Worm (Caenorhabditis elegans) whole organism, L1 larva: ENCODE measurements around the gene vps-33.1.

Experiments
- aly-2 ChIP-seq: fragments of 150-350 bp; optimal IDR thresholded peaks from 2 replicates; lab custom pipeline; 2014; ENCODE audit warnings: missing biosample characterization, missing genetic modification characterization
- ama-1 ChIP-seq: fragments of 150-350 bp; optimal IDR thresholded peaks from 2 replicates; lab custom pipeline; 2014
- blmp-1 ChIP-seq: fragments of 150-350 bp; optimal IDR thresholded peaks from 2 replicates; lab custom pipeline; 2014; ENCODE audit warnings: missing biosample characterization, missing genetic modification characterization
- ceh-63 ChIP-seq: fragments of 200-800 bp; sonication (Bioruptor generic); optimal IDR thresholded peaks from 2 replicates; lab custom pipeline; 2018; ENCODE audit warnings: mild to moderate bottlenecking, missing genetic modification characterization, missing compliant biosample characterization
- ceh-8 ChIP-seq: fragments of 200-800 bp; sonication (Bioruptor generic); optimal IDR thresholded peaks from 2 replicates; lab custom pipeline; 2018; ENCODE audit warnings: mild to moderate bottlenecking, missing genetic modification characterization, moderate library complexity, missing compliant biosample characterization
- ceh-82 ChIP-seq, 3 experiments: fragments of 150-350 bp in 1 of 3; sonication (generic microtip) in 2 of 3; optimal IDR thresholded peaks; 2 replicates each; lab custom pipeline; 2014 to 2017; ENCODE audit warnings: missing biosample characterization in 3 of 3, missing genetic modification characterization in 3 of 3
- ceh-88 ChIP-seq: fragments of 200-800 bp; sonication (Bioruptor generic); IDR thresholded peaks from 2 replicates; pipeline ENCODE4 v1.3.6; 2022; ENCODE audit warnings: missing genetic modification characterization, missing compliant biosample characterization
- ces-1 ChIP-seq: fragments of 150-350 bp; optimal IDR thresholded peaks from 2 replicates; lab custom pipeline; 2014; ENCODE audit warnings: missing biosample characterization, missing genetic modification reagents, missing genetic modification characterization
- dsc-1 ChIP-seq: sonication (generic microtip); optimal IDR thresholded peaks from 2 replicates; lab custom pipeline; 2016; ENCODE audit warnings: mild to moderate bottlenecking, missing genetic modification characterization, missing compliant biosample characterization
- efl-1 ChIP-seq, 4 experiments: fragments of 150-350 bp; optimal IDR thresholded peaks in 3 of 4; peaks in 1 of 4; 1 replicate in 1 of 4; 2 replicates in 3 of 4; lab custom pipeline; 2014; ENCODE audit warnings: missing biosample characterization in 2 of 4, missing genetic modification characterization in 2 of 4, missing genetic modification reagents in 2 of 4
- egl-13 ChIP-seq: sonication (generic microtip); optimal IDR thresholded peaks from 2 replicates; lab custom pipeline; 2016; ENCODE audit warnings: missing genotype, missing genetic modification reagents, missing genetic modification characterization, missing compliant biosample characterization
- egl-27 ChIP-seq, 2 experiments: fragments of 150-350 bp in 1 of 2; sonication (generic microtip); optimal IDR thresholded peaks; 3 replicates each; lab custom pipeline; 2017 to 2018; ENCODE audit warnings: missing biosample characterization in 2 of 2, missing genetic modification characterization in 2 of 2, missing genetic modification reagents in 2 of 2
- elt-2 ChIP-seq: sonication (generic microtip); optimal IDR thresholded peaks from 2 replicates; lab custom pipeline; 2016; ENCODE audit warnings: missing genetic modification characterization, mild to moderate bottlenecking, inconsistent platforms, missing compliant biosample characterization, missing genetic modification reagents
- elt-3 ChIP-seq, 6 experiments: fragments of 150-350 bp in 1 of 6; sonication (generic microtip); optimal IDR thresholded peaks; 2 replicates each; lab custom pipeline; 2017 to 2018; ENCODE audit warnings: missing biosample characterization in 6 of 6, missing genetic modification characterization in 6 of 6, inconsistent platforms in 1 of 6
- ets-5 ChIP-seq: fragments of 200-800 bp; sonication (Bioruptor generic); IDR thresholded peaks from 2 replicates; pipeline ENCODE4 v1.3.6; 2022; ENCODE audit warnings: missing genetic modification characterization, missing compliant biosample characterization
- fkh-10 ChIP-seq: sonication (generic microtip); optimal IDR thresholded peaks from 2 replicates; lab custom pipeline; 2017; ENCODE audit warnings: missing biosample characterization, missing genetic modification reagents, missing genetic modification characterization
- fkh-4 ChIP-seq: sonication (generic microtip); optimal IDR thresholded peaks from 2 replicates; lab custom pipeline; 2016; ENCODE audit warnings: missing compliant biosample characterization, missing genetic modification characterization, borderline replicate concordance
- fkh-8 ChIP-seq: sonication (generic microtip); optimal IDR thresholded peaks from 2 replicates; lab custom pipeline; 2016; ENCODE audit warnings: mild to moderate bottlenecking, missing genetic modification characterization, missing compliant biosample characterization
- fos-1 ChIP-seq: fragments of 150-350 bp; optimal IDR thresholded peaks from 2 replicates; lab custom pipeline; 2014; ENCODE audit warnings: missing biosample characterization, missing genetic modification characterization
- irx-1 ChIP-seq: sonication (generic microtip); optimal IDR thresholded peaks from 2 replicates; lab custom pipeline; 2016; ENCODE audit warnings: missing genetic modification characterization, missing compliant biosample characterization
- isw-1 ChIP-seq: fragments of 200-800 bp; sonication (Bioruptor generic); IDR thresholded peaks from 2 replicates; pipeline ENCODE4 v1.3.6; 2022; ENCODE audit warnings: missing genetic modification characterization, missing compliant biosample characterization
- lin-13 ChIP-seq: fragments of 150-350 bp; optimal IDR thresholded peaks from 2 replicates; lab custom pipeline; 2014; ENCODE audit warnings: missing biosample characterization, missing genetic modification reagents, missing genetic modification characterization
- lin-14 ChIP-seq: fragments of 200-800 bp; sonication (Bioruptor generic); optimal IDR thresholded peaks from 2 replicates; lab custom pipeline; 2018; ENCODE audit warnings: mild to moderate bottlenecking, missing genetic modification characterization, moderate library complexity, missing compliant biosample characterization
- lin-15B ChIP-seq: fragments of 150-350 bp; sonication (generic microtip); optimal IDR thresholded peaks from 3 replicates; lab custom pipeline; 2014; ENCODE audit warnings: missing biosample characterization, missing genetic modification characterization
- lin-35 ChIP-seq, 2 experiments: fragments of 150-350 bp; optimal IDR thresholded peaks; 2 replicates each; lab custom pipeline; 2014; ENCODE audit warnings: missing biosample characterization in 2 of 2, missing genetic modification characterization in 2 of 2, missing genetic modification reagents in 2 of 2
- lsy-2 ChIP-seq, 2 experiments: fragments of 150-350 bp; optimal IDR thresholded peaks; 2 replicates each; lab custom pipeline; 2014; ENCODE audit warnings: missing biosample characterization in 2 of 2, missing genetic modification characterization in 2 of 2
- mef-2 ChIP-seq: fragments of 150-350 bp; optimal IDR thresholded peaks from 2 replicates; lab custom pipeline; 2014; ENCODE audit warnings: missing biosample characterization, missing genetic modification characterization
- mep-1 ChIP-seq: fragments of 150-350 bp; optimal IDR thresholded peaks from 2 replicates; lab custom pipeline; 2014; ENCODE audit warnings: missing biosample characterization, missing genetic modification characterization
- nhr-12 ChIP-seq: sonication (generic microtip); optimal IDR thresholded peaks from 2 replicates; lab custom pipeline; 2017; ENCODE audit warnings: missing biosample characterization, missing genetic modification characterization
- nhr-237 ChIP-seq: fragments of 150-350 bp; optimal IDR thresholded peaks from 2 replicates; lab custom pipeline; 2014; ENCODE audit warnings: missing biosample characterization, missing genetic modification characterization
- nhr-47 ChIP-seq: sonication (generic microtip); optimal IDR thresholded peaks from 2 replicates; lab custom pipeline; 2016; ENCODE audit warnings: mild to moderate bottlenecking, missing genetic modification characterization, moderate library complexity, missing compliant biosample characterization
- nhr-71 ChIP-seq: sonication (generic microtip); optimal IDR thresholded peaks from 2 replicates; lab custom pipeline; 2016; ENCODE audit warnings: mild to moderate bottlenecking, missing genetic modification characterization, moderate library complexity, missing compliant biosample characterization
- nhr-77 ChIP-seq: fragments of 150-350 bp; optimal IDR thresholded peaks from 2 replicates; lab custom pipeline; 2014; ENCODE audit warnings: missing biosample characterization, missing genetic modification characterization
- nhr-85 ChIP-seq: sonication (generic microtip); peaks from one replicate; lab custom pipeline; 2016; ENCODE audit warnings: missing genetic modification characterization, inconsistent platforms, missing compliant biosample characterization
- pag-3 ChIP-seq: sonication (generic microtip); optimal IDR thresholded peaks from 2 replicates; lab custom pipeline; 2017; ENCODE audit warnings: missing genetic modification characterization, mild to moderate bottlenecking, missing compliant biosample characterization, antibody characterized with exemption, borderline replicate concordance; ENCODE audit not compliant: insufficient read depth
- snpc-4 ChIP-seq: fragments of 150-350 bp; optimal IDR thresholded peaks from 2 replicates; lab custom pipeline; 2014; ENCODE audit warnings: missing biosample characterization, missing genetic modification characterization
- snu-23 ChIP-seq: sonication (generic microtip); optimal IDR thresholded peaks from 2 replicates; lab custom pipeline; 2016; ENCODE audit warnings: missing genetic modification characterization, missing compliant biosample characterization
- sox-4 ChIP-seq: sonication (generic microtip); optimal IDR thresholded peaks from 2 replicates; lab custom pipeline; 2016; ENCODE audit warnings: missing genetic modification characterization, missing compliant biosample characterization
- swsn-7 ChIP-seq: sonication (generic microtip); optimal IDR thresholded peaks from 2 replicates; lab custom pipeline; 2016; ENCODE audit warnings: missing genetic modification characterization, missing compliant biosample characterization
- ztf-11 ChIP-seq, 2 experiments: sonication (generic microtip); optimal IDR thresholded peaks; 2 replicates each; lab custom pipeline; 2016 to 2017; ENCODE audit warnings: missing genetic modification characterization in 2 of 2, missing biosample characterization in 1 of 2, missing compliant biosample characterization in 1 of 2

The vps-33.1 gene

DNA sequence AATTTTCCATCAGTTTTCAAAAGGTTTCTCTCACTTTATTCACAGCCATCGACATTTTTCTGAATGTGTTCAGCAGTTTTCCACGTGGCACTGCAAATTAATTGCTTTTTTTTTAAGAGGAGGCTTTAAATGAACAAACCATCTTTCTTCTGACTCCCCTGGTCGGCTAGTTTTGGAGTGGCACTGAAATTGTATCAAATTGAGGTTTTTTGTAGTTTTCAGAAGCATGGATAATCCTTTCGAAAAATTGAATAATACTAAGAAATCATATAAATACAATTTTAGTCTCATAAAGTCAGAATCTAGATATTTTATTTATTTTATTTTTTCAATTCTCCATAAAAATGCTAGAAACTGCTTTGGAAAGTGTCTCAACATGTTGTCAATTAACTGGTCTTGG lies 4.0 kb downstream of the vps-33.1 start, which contains the start of gene B0303.16:
B0303.16 (plus strand) TSS at position 301 of the 400 bp plus-strand sequence.
- no peak for TF ChIP-seq dsc-1
- TF ChIP-seq fkh-4 (tag; lab: Kevin White, UChicago): no peak
- TF ChIP-seq irx-1 (tag; lab: Kevin White, UChicago): no peak
- no peak for TF ChIP-seq fos-1
- no peak for TF ChIP-seq snpc-4 (tag; lab: Kevin White, UChicago)
- no peak for TF ChIP-seq isw-1 (GFP tag; lab: Robert Waterston, UW)
- no peak for TF ChIP-seq ets-5
- no peak for TF ChIP-seq ceh-82 (tag; optimal IDR thresholded peaks at IDR 0.05; lab: Kevin White, UChicago)
- no peak for TF ChIP-seq elt-2 (tag; lab: Kevin White, UChicago)
- TF ChIP-seq swsn-7 (tag; lab: Kevin White, UChicago): no peak

DNA sequence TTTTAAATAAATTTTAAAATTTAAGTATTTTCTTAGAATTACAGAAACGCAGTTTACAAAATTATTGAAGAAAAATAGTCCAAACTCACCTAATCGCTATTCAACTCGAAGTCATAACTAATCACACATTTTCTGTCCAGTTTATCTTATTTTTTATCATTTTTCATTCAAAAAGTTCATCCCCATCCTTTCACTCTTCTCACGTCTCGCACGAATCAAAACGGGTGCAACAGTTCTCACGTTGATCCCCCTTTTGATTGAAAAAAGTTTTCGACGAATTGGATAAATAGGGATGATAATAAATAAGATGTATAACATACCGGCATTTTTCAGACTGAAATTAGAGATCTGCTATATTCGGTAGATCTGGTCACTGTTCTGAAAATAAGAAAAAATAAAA lies 9.0 kb downstream of the vps-33.1 start:
- TF ChIP-seq blmp-1 (tag; lab: Kevin White, UChicago) (peak; percentile 95), elt-3 (tag; optimal IDR thresholded peaks at IDR 0.05; lab: Kevin White, UChicago) (peak in 1 of 6 experiments; percentile 20), nhr-85 (tag; lab: Kevin White, UChicago) (peak; percentile 73), mef-2 (tag; lab: Kevin White, UChicago) (no peak)

DNA sequence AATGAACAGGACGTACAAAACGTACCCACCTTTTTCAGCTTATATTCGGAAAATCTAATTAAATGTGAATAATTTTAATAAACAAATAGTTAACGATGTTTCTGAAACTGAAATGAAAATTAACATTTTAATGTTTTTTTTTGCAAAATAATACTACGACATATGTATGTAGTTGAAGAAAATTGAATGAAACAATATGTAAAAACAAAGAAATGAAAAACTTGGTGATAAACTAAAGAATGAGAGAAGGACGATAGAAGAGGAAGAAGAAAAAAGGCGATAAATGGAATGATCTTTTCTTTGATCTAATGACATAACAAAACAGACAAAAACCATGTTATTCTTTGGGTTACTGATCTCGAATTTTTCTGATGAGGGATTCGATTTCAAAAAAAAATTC lies 9.6 kb downstream of the vps-33.1 start, which contains the start of gene B0303.11:
B0303.11 (minus strand) TSS at position 101 of the 400 bp plus-strand sequence.
- TF ChIP-seq ceh-88 (GFP tag; lab: Robert Waterston, UW): no peak
- TF ChIP-seq nhr-47 (tag; lab: Kevin White, UChicago): no peak
- no peak for TF ChIP-seq pag-3 (tag; lab: Kevin White, UChicago)
- no peak for TF ChIP-seq fos-1
- no peak for TF ChIP-seq ceh-8 (GFP tag; lab: Kevin White, UChicago)
- TF ChIP-seq, all 84 proteins: peak for 0

DNA sequence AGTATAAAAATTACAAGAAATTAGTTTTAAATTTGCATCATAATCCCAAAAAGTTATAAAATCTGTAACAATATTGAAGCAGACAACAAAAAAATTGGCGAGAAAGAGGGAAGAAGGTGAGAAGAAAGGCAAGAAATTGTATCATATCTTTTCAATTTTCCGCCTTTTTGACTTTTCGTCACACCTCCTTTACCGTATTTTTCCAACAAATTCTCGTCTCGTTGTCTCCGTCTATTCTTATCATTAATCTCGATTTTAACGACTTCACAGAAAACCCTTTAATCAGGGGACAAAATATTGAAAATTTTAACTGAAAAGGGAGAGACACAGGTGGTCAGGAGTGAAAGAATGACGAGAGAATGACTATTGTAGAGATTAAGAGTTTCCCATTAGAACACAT lies 12.2 kb downstream of the vps-33.1 start:
- TF ChIP-seq ces-1 (GFP tag; lab: Kevin White, UChicago) (no peak), lin-14 (GFP tag; lab: Kevin White, UChicago) (peak; percentile 4), egl-13 (no peak), nhr-12 (no peak), blmp-1 (tag; lab: Kevin White, UChicago) (peak; percentile 54), lin-35 (GFP tag; optimal IDR thresholded peaks at IDR 0.05; lab: Kevin White, UChicago) (no peak), elt-3 (tag; optimal IDR thresholded peaks at IDR 0.05; lab: Kevin White, UChicago) (peak in 2 of 6 experiments; percentile 1 to 59), ceh-63 (GFP tag; lab: Kevin White, UChicago) (no peak)
- TF ChIP-seq, all 84 proteins: peak for 3

DNA sequence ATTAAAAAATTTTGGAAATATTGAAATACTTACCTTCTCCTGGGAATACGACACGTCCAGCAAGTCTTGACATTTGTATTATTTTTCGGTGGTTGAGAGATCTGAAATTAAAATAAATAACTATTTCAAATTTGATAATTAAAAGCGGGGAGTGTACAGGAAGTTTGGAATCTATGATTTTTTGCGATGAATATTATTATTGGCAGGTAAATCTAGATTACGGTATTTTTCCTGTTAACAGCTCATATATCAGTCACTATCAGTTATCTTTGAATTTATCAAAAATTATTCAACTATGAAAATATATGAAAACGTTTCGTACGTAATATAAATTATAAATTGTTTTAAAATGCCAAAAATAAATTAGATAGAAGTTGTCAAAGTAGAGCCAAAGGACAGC lies 15.4 kb downstream of the vps-33.1 start, which contains the start of gene B0303.14:
B0303.14 (minus strand) TSS at position 101 of the 400 bp plus-strand sequence.
- TF ChIP-seq egl-27 (tag; optimal IDR thresholded peaks at IDR 0.05; lab: Kevin White, UChicago): no peak
- no peak for TF ChIP-seq egl-13
- no peak for TF ChIP-seq fkh-10
- no peak for TF ChIP-seq aly-2
- no peak for TF ChIP-seq lin-35 (GFP tag; optimal IDR thresholded peaks at IDR 0.05; lab: Kevin White, UChicago)
- TF ChIP-seq lin-13: no peak
- TF ChIP-seq nhr-85 (tag; lab: Kevin White, UChicago): no peak

DNA sequence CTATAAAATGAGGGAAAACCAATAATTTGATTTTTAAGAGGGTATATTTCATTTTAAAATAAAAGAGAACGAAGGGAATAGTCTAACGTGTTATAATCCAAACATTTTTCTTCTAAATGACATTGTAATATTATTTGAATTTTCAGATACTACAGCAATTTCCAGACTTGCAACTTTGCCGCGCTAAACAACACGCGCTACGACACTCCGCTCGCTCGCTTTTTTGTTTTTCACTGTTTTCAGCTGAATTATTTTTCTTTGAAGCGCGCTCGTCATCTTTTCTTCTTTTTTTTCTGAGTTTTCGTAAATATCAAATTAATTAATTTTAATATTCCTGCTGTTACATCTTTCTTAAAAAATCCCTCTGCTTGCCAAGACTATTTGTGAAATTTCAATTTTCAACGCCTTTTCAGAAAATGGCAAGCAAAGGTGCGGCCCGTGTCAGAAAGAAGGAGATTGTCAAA lies 16.5 kb downstream of the vps-33.1 start, which contains the start of gene mrpl-11:
mrpl-11 (plus strand) TSS at position 414 of the 464 bp plus-strand sequence.
- TF ChIP-seq sox-4 (no peak), lsy-2 (tag; optimal IDR thresholded peaks at IDR 0.05; lab: Kevin White, UChicago) (peak in 1 of 2 experiments; percentile 45), pag-3 (tag; lab: Kevin White, UChicago) (no peak), snu-23 (GFP tag; lab: Kevin White, UChicago) (peak; percentile 21), ceh-82 (tag; optimal IDR thresholded peaks at IDR 0.05; lab: Kevin White, UChicago) (peak in 1 of 3 experiments; percentile 6), efl-1 (optimal IDR thresholded peaks at IDR 0.05; lab: Kevin White, UChicago) (peak in 1 of 2 experiments; percentile 33), efl-1 (GFP tag; optimal IDR thresholded peaks at IDR 0.05 in 1 of 2; lab: Kevin White, UChicago) (peak; percentile 33 to 89), lin-13 (no peak), fkh-8 (no peak), nhr-237 (tag; lab: Kevin White, UChicago) (no peak), lin-14 (GFP tag; lab: Kevin White, UChicago) (no peak), ztf-11 (tag; optimal IDR thresholded peaks at IDR 0.05; lab: Kevin White, UChicago) (no peak), ces-1 (GFP tag; lab: Kevin White, UChicago) (no peak), nhr-77 (no peak), lin-15B (no peak), mep-1 (tag; lab: Kevin White, UChicago) (no peak), egl-27 (tag; optimal IDR thresholded peaks at IDR 0.05; lab: Kevin White, UChicago) (no peak), nhr-71 (tag; lab: Kevin White, UChicago) (peak; percentile 17), nhr-85 (tag; lab: Kevin White, UChicago) (no peak), ama-1 (lab: Kevin White, UChicago) (no peak), dsc-1 (no peak), lin-35 (GFP tag; optimal IDR thresholded peaks at IDR 0.05; lab: Kevin White, UChicago) (peak; percentile 4 to 48)
